Worm (Caenorhabditis elegans) whole organism, young adult: ENCODE data around the gene ndx-2.
A peak's percentile ranks its signal among the peaks of the same experiment; 100 is the strongest.

Source experiments
- B0261.1 ChIP-seq: sonication (generic microtip); optimal IDR thresholded peaks from 2 replicates; lab custom pipeline; 2016; ENCODE audit warnings: mild to moderate bottlenecking, missing genetic modification characterization, moderate library complexity, missing compliant biosample characterization
- C06A6.2 ChIP-seq: fragments of 200-800 bp; sonication (Bioruptor generic); conservative IDR thresholded peaks from 2 replicates; pipeline ENCODE4 v1.3.6; 2022; ENCODE audit warnings: missing genetic modification characterization, missing compliant biosample characterization
- C17E4.6 ChIP-seq: fragments of 200-800 bp; sonication (Bioruptor generic); IDR thresholded peaks from 2 replicates; pipeline ENCODE4 v1.3.6; 2022; ENCODE audit warnings: missing genetic modification reagents, missing genetic modification characterization, missing compliant biosample characterization
- D2030.7 ChIP-seq: fragments of 200-800 bp; sonication (Bioruptor generic); IDR thresholded peaks from 2 replicates; pipeline ENCODE4 v1.3.6; 2022; ENCODE audit warnings: missing genetic modification reagents, missing genetic modification characterization, missing compliant biosample characterization
- F22D6.2 ChIP-seq: sonication (generic microtip); optimal IDR thresholded peaks from 2 replicates; lab custom pipeline; 2016; ENCODE audit warnings: mild to moderate bottlenecking, missing genetic modification characterization, missing compliant biosample characterization
- F23B12.7 ChIP-seq: sonication (generic microtip); optimal IDR thresholded peaks from 2 replicates; lab custom pipeline; 2017; ENCODE audit warnings: missing genetic modification characterization, mild to moderate bottlenecking, missing compliant biosample characterization, antibody characterized with exemption, moderate library complexity; ENCODE audit not compliant: insufficient read depth
- F33H1.4 ChIP-seq: fragments of 200-800 bp; sonication (Bioruptor generic); IDR thresholded peaks from 2 replicates; pipeline ENCODE4 v1.3.6; 2022; ENCODE audit warnings: missing genetic modification reagents, missing genetic modification characterization, missing compliant biosample characterization
- F37B4.10 ChIP-seq: fragments of 200-800 bp; sonication (Bioruptor generic); IDR thresholded peaks from 2 replicates; pipeline ENCODE4 v1.3.6; 2022; ENCODE audit warnings: missing genetic modification characterization, missing compliant biosample characterization
- F57A8.1 ChIP-seq: fragments of 200-800 bp; sonication (Bioruptor generic); optimal IDR thresholded peaks from 2 replicates; lab custom pipeline; 2018; ENCODE audit warnings: mild to moderate bottlenecking, missing genetic modification characterization, moderate library complexity, missing compliant biosample characterization
- K11D2.4 ChIP-seq: fragments of 200-800 bp; sonication (Bioruptor generic); IDR thresholded peaks from 2 replicates; pipeline ENCODE4 v1.3.6; 2022; ENCODE audit warnings: missing genetic modification reagents, missing genetic modification characterization, missing compliant biosample characterization
- K12H6.12 ChIP-seq: fragments of 200-800 bp; sonication (Bioruptor generic); optimal IDR thresholded peaks from 2 replicates; lab custom pipeline; 2018; ENCODE audit warnings: mild to moderate bottlenecking, missing genetic modification characterization, missing compliant biosample characterization
- Y53G8AR.9 ChIP-seq: fragments of 200-800 bp; sonication (Bioruptor generic); conservative IDR thresholded peaks from 2 replicates; pipeline ENCODE4 v1.3.6; 2022; ENCODE audit warnings: missing genetic modification reagents, missing genetic modification characterization, missing compliant biosample characterization
- akir-1 ChIP-seq: fragments of 200-800 bp; sonication (Bioruptor generic); optimal IDR thresholded peaks from 2 replicates; lab custom pipeline; 2018; ENCODE audit warnings: mild to moderate bottlenecking, missing genetic modification characterization, moderate library complexity, missing compliant biosample characterization
- aptf-2 ChIP-seq: fragments of 200-800 bp; sonication (Bioruptor generic); conservative IDR thresholded peaks from 2 replicates; pipeline ENCODE4 v1.3.6; 2022; ENCODE audit warnings: missing genetic modification reagents, missing genetic modification characterization, missing compliant biosample characterization
- aptf-3 ChIP-seq: fragments of 200-800 bp; sonication (Bioruptor generic); IDR thresholded peaks from 2 replicates; pipeline ENCODE4 v1.3.6; 2022; ENCODE audit warnings: missing genetic modification characterization, missing compliant biosample characterization
- atf-7 ChIP-seq: sonication (generic microtip); optimal IDR thresholded peaks from 2 replicates; lab custom pipeline; 2017; ENCODE audit warnings: mild to moderate bottlenecking, missing genetic modification characterization, missing compliant biosample characterization
- bed-1 ChIP-seq: fragments of 200-800 bp; sonication (Bioruptor generic); IDR thresholded peaks from 2 replicates; pipeline ENCODE4 v1.3.6; 2022; ENCODE audit warnings: missing genetic modification reagents, missing genetic modification characterization, missing compliant biosample characterization
- ccch-3 ChIP-seq: fragments of 200-800 bp; sonication (Bioruptor generic); optimal IDR thresholded peaks from 2 replicates; lab custom pipeline; 2018; ENCODE audit warnings: mild to moderate bottlenecking, missing genetic modification characterization, missing compliant biosample characterization
- cebp-1 ChIP-seq, 2 experiments: fragments of 200-800 bp in 1 of 2; sonication (Bioruptor generic) in 1 of 2; sonication (generic microtip) in 1 of 2; IDR thresholded peaks in 1 of 2; optimal IDR thresholded peaks in 1 of 2; 2 replicates each; pipeline versions ENCODE4 v1.3.6 to Lab custom; 2017 to 2022; ENCODE audit warnings: missing compliant biosample characterization in 2 of 2, missing genetic modification characterization in 2 of 2, mild to moderate bottlenecking in 1 of 2, missing genetic modification reagents in 1 of 2, moderate library complexity in 1 of 2
- cebp-2 ChIP-seq: fragments of 200-800 bp; sonication (Bioruptor generic); IDR thresholded peaks from 2 replicates; pipeline ENCODE4 v1.3.6; 2022; ENCODE audit warnings: missing genetic modification characterization, missing compliant biosample characterization
- ceh-27 ChIP-seq: fragments of 200-800 bp; sonication (Bioruptor generic); optimal IDR thresholded peaks from 2 replicates; lab custom pipeline; 2018; ENCODE audit warnings: mild to moderate bottlenecking, missing genetic modification characterization, moderate library complexity, missing compliant biosample characterization
- ceh-40 ChIP-seq: fragments of 200-800 bp; sonication (Bioruptor generic); IDR thresholded peaks from 2 replicates; pipeline ENCODE4 v1.3.6; 2022; ENCODE audit warnings: missing genetic modification characterization, missing compliant biosample characterization
- ceh-58 ChIP-seq: fragments of 200-800 bp; sonication (Bioruptor generic); IDR thresholded peaks from 2 replicates; pipeline ENCODE4 v1.3.6; 2022; ENCODE audit warnings: missing genetic modification characterization, missing compliant biosample characterization
- ceh-91 ChIP-seq: fragments of 200-800 bp; sonication (Bioruptor generic); IDR thresholded peaks from 2 replicates; pipeline ENCODE4 v1.3.6; 2022; ENCODE audit warnings: missing genetic modification reagents, missing genetic modification characterization, missing compliant biosample characterization
- dpff-1 ChIP-seq: sonication (generic microtip); optimal IDR thresholded peaks from 2 replicates; lab custom pipeline; 2017; ENCODE audit warnings: mild to moderate bottlenecking, missing genetic modification characterization, missing compliant biosample characterization
- efl-1 ChIP-seq: fragments of 150-350 bp; optimal IDR thresholded peaks from 2 replicates; lab custom pipeline; 2014; ENCODE audit warnings: missing biosample characterization, missing genetic modification reagents, missing genetic modification characterization
- egl-44 ChIP-seq: fragments of 200-800 bp; sonication (Bioruptor generic); IDR thresholded peaks from 2 replicates; pipeline ENCODE4 v1.3.6; 2022; ENCODE audit warnings: missing genetic modification reagents, missing genetic modification characterization, missing compliant biosample characterization
- ets-4 ChIP-seq: fragments of 200-800 bp; sonication (Bioruptor generic); optimal IDR thresholded peaks from 2 replicates; lab custom pipeline; 2018; ENCODE audit warnings: mild to moderate bottlenecking, missing genetic modification characterization, missing compliant biosample characterization
- fkh-3 ChIP-seq: sonication (generic microtip); optimal IDR thresholded peaks from 2 replicates; lab custom pipeline; 2016; ENCODE audit warnings: mild to moderate bottlenecking, missing genetic modification characterization, missing compliant biosample characterization
- him-1 ChIP-seq: sonication (generic microtip); optimal IDR thresholded peaks from 2 replicates; lab custom pipeline; 2016; ENCODE audit warnings: missing genotype, missing genetic modification reagents, missing genetic modification characterization, missing compliant biosample characterization
- hlh-12 ChIP-seq: sonication (generic microtip); optimal IDR thresholded peaks from 2 replicates; lab custom pipeline; 2016; ENCODE audit warnings: missing genetic modification characterization, missing compliant biosample characterization
- hlh-26 ChIP-seq: fragments of 200-800 bp; sonication (Bioruptor generic); conservative IDR thresholded peaks from 2 replicates; pipeline ENCODE4 v1.3.6; 2022; ENCODE audit warnings: missing genetic modification reagents, missing genetic modification characterization, missing compliant biosample characterization
- lag-1 ChIP-seq: fragments of 200-800 bp; sonication (Bioruptor generic); IDR thresholded peaks from 2 replicates; pipeline ENCODE4 v1.3.6; 2022; ENCODE audit warnings: missing genetic modification reagents, missing genetic modification characterization, missing compliant biosample characterization
- lin-26 ChIP-seq: fragments of 200-800 bp; sonication (Bioruptor generic); IDR thresholded peaks from 2 replicates; pipeline ENCODE4 v1.3.6; 2022; ENCODE audit warnings: missing genetic modification reagents, missing genetic modification characterization, missing compliant biosample characterization
- lin-54 ChIP-seq: fragments of 200-800 bp; sonication (Bioruptor generic); optimal IDR thresholded peaks from 2 replicates; lab custom pipeline; 2018; ENCODE audit warnings: mild to moderate bottlenecking, missing genetic modification characterization, missing compliant biosample characterization
- lsl-1 ChIP-seq: fragments of 200-800 bp; sonication (Bioruptor generic); optimal IDR thresholded peaks from 2 replicates; lab custom pipeline; 2018; ENCODE audit warnings: mild to moderate bottlenecking, missing genetic modification characterization, moderate library complexity, missing compliant biosample characterization
- madf-8 ChIP-seq: fragments of 200-800 bp; sonication (Bioruptor generic); conservative IDR thresholded peaks from 2 replicates; pipeline ENCODE4 v1.3.6; 2022; ENCODE audit warnings: missing genetic modification reagents, missing genetic modification characterization, missing compliant biosample characterization
- mcd-1 ChIP-seq: fragments of 200-800 bp; sonication (Bioruptor generic); IDR thresholded peaks from 2 replicates; pipeline ENCODE4 v1.3.6; 2022; ENCODE audit warnings: missing genetic modification reagents, missing genetic modification characterization, missing compliant biosample characterization
- mxl-1 ChIP-seq: sonication (generic microtip); optimal IDR thresholded peaks from 2 replicates; lab custom pipeline; 2016; ENCODE audit warnings: missing genetic modification characterization, missing compliant biosample characterization
- nfyb-1 ChIP-seq: fragments of 200-800 bp; sonication (Bioruptor generic); IDR thresholded peaks from 2 replicates; pipeline ENCODE4 v1.3.6; 2022; ENCODE audit warnings: missing genetic modification reagents, missing genetic modification characterization, missing compliant biosample characterization
- nhr-120 ChIP-seq: fragments of 200-800 bp; sonication (Bioruptor generic); IDR thresholded peaks from 2 replicates; pipeline ENCODE4 v1.3.6; 2022; ENCODE audit warnings: missing genetic modification characterization, missing compliant biosample characterization
- nhr-80 ChIP-seq: sonication (generic microtip); optimal IDR thresholded peaks from 2 replicates; lab custom pipeline; 2016; ENCODE audit warnings: missing genetic modification characterization, missing compliant biosample characterization
- rcor-1 ChIP-seq: fragments of 200-800 bp; sonication (Bioruptor generic); IDR thresholded peaks from 2 replicates; pipeline ENCODE4 v1.3.6; 2022; ENCODE audit warnings: missing genetic modification reagents, missing genetic modification characterization, missing compliant biosample characterization
- rec-8 ChIP-seq, 2 experiments: sonication (generic microtip); optimal IDR thresholded peaks; 2 replicates each; lab custom pipeline; 2016; ENCODE audit warnings: mild to moderate bottlenecking in 2 of 2, missing genetic modification characterization in 2 of 2, missing genetic modification reagents in 2 of 2, missing genotype in 2 of 2, missing biosample characterization in 1 of 2, missing compliant biosample characterization in 1 of 2, moderate library complexity in 1 of 2
- sea-2 ChIP-seq: fragments of 200-800 bp; sonication (Bioruptor generic); IDR thresholded peaks from 2 replicates; pipeline ENCODE4 v1.3.6; 2022; ENCODE audit warnings: missing genetic modification characterization, missing compliant biosample characterization
- snpc-1.1 ChIP-seq: sonication (generic microtip); optimal IDR thresholded peaks from 2 replicates; lab custom pipeline; 2017; ENCODE audit warnings: missing genetic modification characterization, mild to moderate bottlenecking, missing compliant biosample characterization, antibody characterized with exemption, moderate library complexity, missing genotype, missing genetic modification reagents; ENCODE audit not compliant: insufficient read depth
- unc-62 ChIP-seq: fragments of 150-350 bp; optimal IDR thresholded peaks from 2 replicates; lab custom pipeline; 2014; ENCODE audit warnings: missing biosample characterization, missing genetic modification reagents, missing genetic modification characterization
- ztf-25 ChIP-seq: fragments of 200-800 bp; sonication (Bioruptor generic); IDR thresholded peaks from 2 replicates; pipeline ENCODE4 v1.3.6; 2022; ENCODE audit warnings: missing genetic modification reagents, missing genetic modification characterization, missing compliant biosample characterization
- ztf-26 ChIP-seq: sonication (generic microtip); optimal IDR thresholded peaks from 2 replicates; lab custom pipeline; 2017; ENCODE audit warnings: missing genetic modification characterization, missing compliant biosample characterization

The ndx-2 gene

DNA sequence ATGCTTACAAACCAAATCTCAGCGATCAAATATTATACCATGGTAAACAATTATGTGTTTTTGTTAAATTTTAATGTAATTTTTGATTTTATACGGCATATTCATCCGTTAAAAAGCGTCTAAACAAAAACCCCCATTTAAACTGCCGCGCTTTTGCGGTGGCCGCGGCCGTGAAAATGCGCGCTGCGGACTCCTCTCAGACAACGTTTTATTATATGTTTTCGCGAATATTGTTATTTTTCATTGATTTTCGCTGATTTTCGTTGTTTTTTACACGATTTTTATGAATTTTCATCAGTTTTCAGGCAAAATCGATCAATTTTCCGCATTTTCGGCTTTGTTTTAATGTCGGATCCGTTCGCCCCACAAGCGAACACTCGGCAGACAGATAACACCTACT is 26.3 kb downstream of the ndx-2 start, which contains the start of gene W02H5.19 (continued):
- TF ChIP-seq rcor-1 (0 out of 2 replicates have a peak, but pooled peaks have one; percentile 23), ets-4 (GFP tag; lab: Kevin White, UChicago) (no peak), cebp-1 (GFP tag; IDR thresholded peaks at IDR 0.05; lab: Robert Waterston, UW) (no peak), cebp-1 (tag; optimal IDR thresholded peaks at IDR 0.05; lab: Kevin White, UChicago) (peak; percentile 37), cebp-2 (GFP tag; lab: Robert Waterston, UW) (0 out of 2 replicates have a peak, but pooled peaks have one; percentile 19), egl-44 (GFP tag; lab: Robert Waterston, UW) (no peak), ceh-40 (GFP tag; lab: Robert Waterston, UW) (no peak), K12H6.12 (peak; percentile 71), ceh-58 (GFP tag; lab: Robert Waterston, UW) (no peak), mcd-1 (GFP tag; lab: Robert Waterston, UW) (peak; percentile 87), fkh-3 (tag; lab: Kevin White, UChicago) (no peak), dpff-1 (tag; lab: Kevin White, UChicago) (no peak), efl-1 (GFP tag; lab: Kevin White, UChicago) (peak; percentile 76), atf-7 (peak; percentile 21), F23B12.7 (tag; lab: Kevin White, UChicago) (no peak), nfyb-1 (GFP tag; lab: Robert Waterston, UW) (0 out of 2 replicates have a peak, but pooled peaks have one; percentile 47), F33H1.4 (GFP tag; lab: Robert Waterston, UW) (peak; percentile 48; the same call in 1 of the 2 replicates), ccch-3 (GFP tag; lab: Kevin White, UChicago) (no peak), unc-62 (no peak), akir-1 (no peak), F22D6.2 (peak; percentile 41), snpc-1.1 (tag; lab: Kevin White, UChicago) (no peak), nhr-80 (tag; lab: Kevin White, UChicago) (no peak), B0261.1 (no peak), K11D2.4 (GFP tag; lab: Robert Waterston, UW) (0 out of 2 replicates have a peak, but pooled peaks have one; percentile 22), C17E4.6 (GFP tag; lab: Robert Waterston, UW) (no peak), mxl-1 (tag; lab: Kevin White, UChicago) (no peak), D2030.7 (GFP tag; lab: Robert Waterston, UW) (peak; percentile 57; the same call in 1 of the 2 replicates), madf-8 (GFP tag; lab: Robert Waterston, UW) (peak; percentile 62), F37B4.10 (GFP tag; lab: Robert Waterston, UW) (no peak), F57A8.1 (no peak), bed-1 (GFP tag; lab: Robert Waterston, UW) (no peak), lag-1 (GFP tag; lab: Robert Waterston, UW) (no peak), ceh-91 (GFP tag; lab: Robert Waterston, UW) (peak; percentile 48; the same call in 1 of the 2 replicates), aptf-2 (GFP tag; lab: Robert Waterston, UW) (no peak), C06A6.2 (GFP tag; lab: Robert Waterston, UW) (no peak), nhr-120 (GFP tag; lab: Robert Waterston, UW) (no peak), rec-8 (tag; optimal IDR thresholded peaks at IDR 0.05; lab: Kevin White, UChicago) (peak; percentile 21 to 36), Y53G8AR.9 (no peak), lin-54 (GFP tag; lab: Kevin White, UChicago) (peak; percentile 99), ceh-27 (GFP tag; lab: Kevin White, UChicago) (peak; percentile 85), lsl-1 (GFP tag; lab: Kevin White, UChicago) (peak; percentile 38), him-1 (peak; percentile 42), aptf-3 (GFP tag; lab: Robert Waterston, UW) (no peak), ztf-25 (GFP tag; lab: Robert Waterston, UW) (no peak), ztf-26 (tag; lab: Kevin White, UChicago) (no peak), sea-2 (GFP tag; lab: Robert Waterston, UW) (no peak), hlh-26 (GFP tag; lab: Robert Waterston, UW) (no peak), lin-26 (GFP tag; lab: Robert Waterston, UW) (no peak), hlh-12 (no peak)
